Fruit fly (Drosophila melanogaster) whole organism, embryonic: ENCODE results near the gene AstC.

Source experiments
- Abd-B ChIP-seq: fragments of 200-800 bp; sonication (Bioruptor generic); optimal IDR thresholded peaks from 2 replicates; lab custom pipeline; 2018; ENCODE audit warnings: missing biosample characterization, mild to moderate bottlenecking, missing genetic modification characterization, moderate library complexity
- Blimp-1 ChIP-seq: fragments of 200-800 bp; sonication (Bioruptor generic); optimal IDR thresholded peaks from 3 replicates; lab custom pipeline; 2018; ENCODE audit warnings: missing biosample characterization, missing genetic modification characterization, mild to moderate bottlenecking, moderate library complexity, missing genetic modification reagents
- CG10209 ChIP-seq: fragments of 200-800 bp; sonication (Bioruptor generic); optimal IDR thresholded peaks from 3 replicates; lab custom pipeline; 2017; ENCODE audit warnings: missing biosample characterization, mild to moderate bottlenecking, missing genetic modification characterization, missing genetic modification reagents
- CG12155 ChIP-seq: fragments of 200-800 bp; sonication (Bioruptor generic); optimal IDR thresholded peaks from 3 replicates; lab custom pipeline; 2016; ENCODE audit warnings: missing biosample characterization, missing genetic modification characterization
- CG12299 ChIP-seq: fragments of 200-800 bp; sonication (Bioruptor generic); optimal IDR thresholded peaks from 2 replicates; lab custom pipeline; 2018; ENCODE audit warnings: missing biosample characterization, mild to moderate bottlenecking, missing genetic modification characterization
- CG12659 ChIP-seq: fragments of 200-800 bp; sonication (Bioruptor generic); optimal IDR thresholded peaks from 3 replicates; lab custom pipeline; 2017; ENCODE audit warnings: mild to moderate bottlenecking, missing biosample characterization, missing genetic modification reagents, missing genetic modification characterization
- CG14710 ChIP-seq: fragments of 200-800 bp; sonication (Bioruptor generic); optimal IDR thresholded peaks from 3 replicates; lab custom pipeline; 2019; ENCODE audit warnings: missing biosample characterization, mild to moderate bottlenecking, missing genetic modification characterization, moderate library complexity
- CG15479 ChIP-seq: fragments of 200-800 bp; sonication (Bioruptor generic); optimal IDR thresholded peaks from 3 replicates; lab custom pipeline; 2019; ENCODE audit warnings: missing biosample characterization, mild to moderate bottlenecking, missing genetic modification characterization, moderate library complexity
- CG15696 ChIP-seq: fragments of 200-800 bp; sonication (Bioruptor generic); optimal IDR thresholded peaks from 2 replicates; lab custom pipeline; 2019; ENCODE audit warnings: missing biosample characterization, mild to moderate bottlenecking, missing genetic modification characterization, moderate library complexity
- CG16815 ChIP-seq: fragments of 200-800 bp; sonication (Bioruptor generic); optimal IDR thresholded peaks from 3 replicates; lab custom pipeline; 2017; ENCODE audit warnings: missing biosample characterization, mild to moderate bottlenecking, missing genetic modification characterization
- CG18599 ChIP-seq: fragments of 200-800 bp; sonication (Bioruptor generic); optimal IDR thresholded peaks from 3 replicates; lab custom pipeline; 2017; ENCODE audit warnings: missing biosample characterization, missing genetic modification characterization, mild to moderate bottlenecking, moderate library complexity, missing genetic modification reagents
- CG18619 ChIP-seq: fragments of 200-800 bp; sonication (Bioruptor generic); optimal IDR thresholded peaks from 3 replicates; lab custom pipeline; 2017; ENCODE audit warnings: missing biosample characterization, mild to moderate bottlenecking, missing genetic modification characterization
- CG2120 ChIP-seq: fragments of 200-800 bp; sonication (Bioruptor generic); optimal IDR thresholded peaks from 3 replicates; lab custom pipeline; 2016; ENCODE audit warnings: missing biosample characterization, missing genetic modification characterization
- CG3281 ChIP-seq: fragments of 200-800 bp; sonication (Bioruptor generic); optimal IDR thresholded peaks from 3 replicates; lab custom pipeline; 2017; ENCODE audit warnings: missing biosample characterization, mild to moderate bottlenecking, missing genetic modification characterization
- CG34224 ChIP-seq: fragments of 200-800 bp; sonication (Bioruptor generic); IDR thresholded peaks from 3 replicates; pipeline ENCODE4 v1.3.6; 2022; ENCODE audit warnings: missing biosample characterization, missing genetic modification characterization; ENCODE audit not compliant: partially characterized antibody
- CG4424 ChIP-seq: fragments of 200-800 bp; sonication (Bioruptor generic); optimal IDR thresholded peaks from 3 replicates; lab custom pipeline; 2016; ENCODE audit warnings: missing biosample characterization, missing genetic modification characterization
- CG6254 ChIP-seq: fragments of 200-800 bp; sonication (Bioruptor generic); optimal IDR thresholded peaks from 3 replicates; lab custom pipeline; 2017; ENCODE audit warnings: mild to moderate bottlenecking, missing biosample characterization, missing genetic modification reagents, missing genetic modification characterization
- CG7357 ChIP-seq: fragments of 200-800 bp; sonication (Bioruptor generic); IDR thresholded peaks from 3 replicates; pipeline ENCODE4 v1.3.6; 2022; ENCODE audit warnings: missing biosample characterization, missing genetic modification characterization
- CG8478 ChIP-seq: fragments of >200 bp; optimal IDR thresholded peaks from 2 replicates; lab custom pipeline; 2018
- CG8765 ChIP-seq: fragments of 200-800 bp; sonication (Bioruptor generic); IDR thresholded peaks from 2 replicates; pipeline ENCODE4 v1.3.6; 2022; ENCODE audit warnings: missing biosample characterization, missing genetic modification characterization
- CG9215 ChIP-seq: fragments of 200-800 bp; sonication (Bioruptor generic); IDR thresholded peaks from 2 replicates; pipeline ENCODE4 v1.3.6; 2022; ENCODE audit warnings: missing biosample characterization, missing genetic modification characterization
- CG9727 ChIP-seq: fragments of 200-800 bp; sonication (Bioruptor generic); optimal IDR thresholded peaks from 3 replicates; lab custom pipeline; 2017; ENCODE audit warnings: missing biosample characterization, mild to moderate bottlenecking, missing genetic modification characterization
- D19A ChIP-seq: fragments of 200-800 bp; optimal IDR thresholded peaks from 3 replicates; lab custom pipeline; 2019; ENCODE audit warnings: missing biosample characterization, mild to moderate bottlenecking, missing genetic modification characterization, moderate library complexity
- Dref ChIP-seq: fragments of 200-800 bp; sonication (Bioruptor generic); IDR thresholded peaks from 2 replicates; pipeline ENCODE4 v1.3.6; 2022; ENCODE audit warnings: missing biosample characterization, missing genetic modification characterization
- H15 ChIP-seq: fragments of 200-800 bp; sonication (Bioruptor generic); IDR thresholded peaks from 3 replicates; pipeline ENCODE4 v1.3.6; 2022; ENCODE audit warnings: missing biosample characterization, missing genetic modification characterization
- Hsf ChIP-seq: fragments of 200-800 bp; sonication (Bioruptor generic); optimal IDR thresholded peaks from 3 replicates; lab custom pipeline; 2016; ENCODE audit warnings: missing biosample characterization, missing genetic modification characterization
- Jarid2 ChIP-seq: fragments of 200-800 bp; sonication (Bioruptor generic); optimal IDR thresholded peaks from 3 replicates; lab custom pipeline; 2017; ENCODE audit warnings: mild to moderate bottlenecking, missing biosample characterization, missing genetic modification reagents, missing genetic modification characterization
- Lhr ChIP-seq: fragments of 200-800 bp; sonication (Bioruptor generic); optimal IDR thresholded peaks from 3 replicates; lab custom pipeline; 2017; ENCODE audit warnings: mild to moderate bottlenecking, missing biosample characterization, missing genetic modification reagents, missing genetic modification characterization
- Lpt ChIP-seq: fragments of >200 bp; optimal IDR thresholded peaks from 2 replicates; lab custom pipeline; 2018; ENCODE audit warnings: missing biosample characterization, missing genetic modification characterization
- Neu2 ChIP-seq: fragments of 200-800 bp; sonication (Bioruptor generic); optimal IDR thresholded peaks from 3 replicates; lab custom pipeline; 2016; ENCODE audit warnings: missing biosample characterization, missing genetic modification characterization, borderline replicate concordance
- Poxn ChIP-seq: fragments of 200-800 bp; sonication (Bioruptor generic); IDR thresholded peaks from 2 replicates; pipeline ENCODE4 v1.3.6; 2022; ENCODE audit warnings: missing biosample characterization, missing genetic modification characterization
- Rx ChIP-seq: fragments of 200-800 bp; sonication (Bioruptor generic); IDR thresholded peaks from 2 replicates; pipeline ENCODE4 v1.3.6; 2022; ENCODE audit warnings: missing biosample characterization, missing genetic modification characterization
- Six4 ChIP-seq: fragments of 200-800 bp; sonication (Bioruptor generic); optimal IDR thresholded peaks from 2 replicates; lab custom pipeline; 2016; ENCODE audit warnings: missing biosample characterization, missing genetic modification characterization
- Spps ChIP-seq: fragments of 200-800 bp; sonication (Bioruptor generic); optimal IDR thresholded peaks from 2 replicates; lab custom pipeline; 2018; ENCODE audit warnings: missing biosample characterization, mild to moderate bottlenecking, missing genetic modification characterization
- chif ChIP-seq, 2 experiments: fragments of 200-800 bp; sonication (Bioruptor generic); optimal IDR thresholded peaks; 3 replicates each; lab custom pipeline; 2016; ENCODE audit warnings: missing biosample characterization in 2 of 2, missing genetic modification characterization in 2 of 2
- chn ChIP-seq: fragments of 200-800 bp; sonication (Bioruptor generic); optimal IDR thresholded peaks from 2 replicates; lab custom pipeline; 2016; ENCODE audit warnings: missing biosample characterization, missing genetic modification characterization
- dan ChIP-seq: fragments of 200-800 bp; sonication (Bioruptor generic); IDR thresholded peaks from 2 replicates; pipeline ENCODE4 v1.3.6; 2022; ENCODE audit warnings: missing biosample characterization, missing genetic modification characterization
- dati ChIP-seq: fragments of 200-800 bp; sonication (Bioruptor generic); IDR thresholded peaks from 2 replicates; pipeline ENCODE4 v1.3.6; 2022; ENCODE audit warnings: missing biosample characterization, missing genetic modification characterization
- ftz-f1 ChIP-seq: fragments of 200-800 bp; sonication (Bioruptor generic); optimal IDR thresholded peaks from 2 replicates; lab custom pipeline; 2016; ENCODE audit warnings: missing biosample characterization, missing genetic modification characterization
- lab ChIP-seq: fragments of 200-800 bp; sonication (Bioruptor generic); optimal IDR thresholded peaks from 3 replicates; lab custom pipeline; 2017; ENCODE audit warnings: missing biosample characterization, missing genetic modification characterization, mild to moderate bottlenecking, moderate library complexity, missing genetic modification reagents
- lbe ChIP-seq: fragments of 200-800 bp; sonication (Bioruptor generic); optimal IDR thresholded peaks from 2 replicates; lab custom pipeline; 2016; ENCODE audit warnings: missing biosample characterization, mild to moderate bottlenecking, missing genetic modification characterization
- lilli ChIP-seq: fragments of 200-800 bp; sonication (Bioruptor generic); optimal IDR thresholded peaks from 3 replicates; lab custom pipeline; 2016; ENCODE audit warnings: missing biosample characterization, missing genetic modification characterization
- lov ChIP-seq, 2 experiments: fragments of 200-800 bp in 1 of 2; fragments of >200 bp in 1 of 2; sonication (Bioruptor generic) in 1 of 2; IDR thresholded peaks in 1 of 2; optimal IDR thresholded peaks in 1 of 2; 2 replicates in 1 of 2; 3 replicates in 1 of 2; pipeline versions ENCODE4 v1.3.6 to Lab custom; 2017 to 2022; ENCODE audit warnings: missing biosample characterization in 1 of 2, missing genetic modification characterization in 1 of 2
- nau ChIP-seq: fragments of 200-800 bp; sonication (Bioruptor generic); optimal IDR thresholded peaks from 3 replicates; lab custom pipeline; 2017; ENCODE audit warnings: missing biosample characterization, mild to moderate bottlenecking, missing genetic modification characterization, missing genetic modification reagents
- nmo ChIP-seq: fragments of 200-800 bp; sonication (Bioruptor generic); optimal IDR thresholded peaks from 2 replicates; lab custom pipeline; 2018; ENCODE audit warnings: missing biosample characterization, mild to moderate bottlenecking, missing genetic modification characterization, moderate library complexity
- oc ChIP-seq: fragments of 200-800 bp; sonication (Bioruptor generic); optimal IDR thresholded peaks from 2 replicates; lab custom pipeline; 2018; ENCODE audit warnings: missing biosample characterization, mild to moderate bottlenecking, missing genetic modification characterization, moderate library complexity
- ranshi ChIP-seq: fragments of 200-800 bp; sonication (Bioruptor generic); IDR thresholded peaks from 2 replicates; pipeline ENCODE4 v1.3.6; 2022; ENCODE audit warnings: missing biosample characterization, missing genetic modification characterization
- sima ChIP-seq: fragments of 200-800 bp; sonication (Bioruptor generic); optimal IDR thresholded peaks from 2 replicates; lab custom pipeline; 2016; ENCODE audit warnings: missing biosample characterization, missing genetic modification characterization
- tup ChIP-seq: fragments of 200-800 bp; sonication (Bioruptor generic); optimal IDR thresholded peaks from 2 replicates; lab custom pipeline; 2016; ENCODE audit warnings: missing biosample characterization, mild to moderate bottlenecking, missing genetic modification characterization, moderate library complexity
- zfh2 ChIP-seq: fragments of 200-800 bp; sonication (Bioruptor generic); optimal IDR thresholded peaks from 2 replicates; lab custom pipeline; 2016; ENCODE audit warnings: missing biosample characterization, missing genetic modification characterization

The AstC gene

DNA sequence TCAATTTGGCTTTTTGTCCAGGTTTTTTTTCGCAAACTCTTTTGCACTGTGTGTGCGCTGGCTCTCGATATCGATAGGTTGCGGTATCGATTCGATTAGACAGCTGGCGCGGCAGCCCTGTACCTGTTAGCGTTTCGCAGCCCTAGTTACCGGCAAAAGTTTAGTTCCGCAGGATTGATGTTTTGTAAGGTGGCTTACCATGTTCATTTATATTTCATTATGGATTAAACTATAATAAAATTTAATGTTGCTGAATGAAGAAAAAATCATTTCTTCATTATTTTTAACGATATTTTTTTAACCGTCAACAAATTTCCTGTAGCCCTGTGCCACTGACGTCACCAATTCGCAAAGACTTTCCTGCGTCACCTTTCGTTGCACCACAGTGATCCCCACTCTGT lies 25.4 kb upstream of the AstC start, which contains the start of gene Reps (continued):
- peak; percentile 99 for TF ChIP-seq CG16815
- TF ChIP-seq Jarid2, result peak; percentile 90
- peak; percentile 98 for TF ChIP-seq zfh2 (GFP tag; lab: Kevin White, UChicago)
- TF ChIP-seq CG9215 (GFP tag; lab: Robert Waterston, UW), result peak; percentile 98
- peak; percentile 97 for TF ChIP-seq Blimp-1
- TF ChIP-seq Neu2 (GFP tag; lab: Kevin White, UChicago), result peak; percentile 89
- TF ChIP-seq lilli (GFP tag; lab: Kevin White, UChicago), result peak; percentile 99
- no peak for TF ChIP-seq CG8478 (lab: Kevin White, UChicago)
- peak; percentile 99 for TF ChIP-seq chn (GFP tag; lab: Kevin White, UChicago)
- TF ChIP-seq chif (GFP tag; optimal IDR thresholded peaks at IDR 0.05; lab: Kevin White, UChicago), result peak; percentile 98 to 99
- peak; percentile 99 for TF ChIP-seq ranshi
- peak; percentile 99 for TF ChIP-seq CG9727 (GFP tag; lab: Kevin White, UChicago)
- peak; percentile 99 for TF ChIP-seq CG12659 (GFP tag; lab: Kevin White, UChicago)
- peak; percentile 97 for TF ChIP-seq CG18619 (GFP tag; lab: Kevin White, UChicago)
- peak; percentile 96 for TF ChIP-seq Lhr (GFP tag; lab: Kevin White, UChicago)
- TF ChIP-seq dan (GFP tag; lab: Robert Waterston, UW), result peak; percentile 98
- no peak for TF ChIP-seq Lpt (GFP tag; lab: Kevin White, UChicago)
- TF ChIP-seq Abd-B (GFP tag; lab: Kevin White, UChicago), result peak; percentile 99
- TF ChIP-seq nau (GFP tag; lab: Kevin White, UChicago), result no peak
- peak; percentile 97 for TF ChIP-seq CG12299
- peak; percentile 98 for TF ChIP-seq CG14710 (tag; lab: Kevin White, UChicago)
- peak; percentile 98 for TF ChIP-seq CG18599 (GFP tag; lab: Kevin White, UChicago)
- TF ChIP-seq nmo (GFP tag; lab: Kevin White, UChicago), result peak; percentile 100
- TF ChIP-seq H15, result peak; percentile 99
- TF ChIP-seq dati, result peak; percentile 97
- peak; percentile 98 for TF ChIP-seq Spps (tag; lab: Kevin White, UChicago)
- peak; percentile 99 for TF ChIP-seq Hsf
- peak; percentile 90 for TF ChIP-seq Dref
- peak; percentile 97 for TF ChIP-seq oc
- peak; percentile 99 for TF ChIP-seq CG15696
- peak; percentile 91 for TF ChIP-seq sima
- TF ChIP-seq CG15479 (GFP tag; lab: Kevin White, UChicago), result peak; percentile 78
- TF ChIP-seq CG8765 (GFP tag; lab: Robert Waterston, UW), result peak; percentile 99
- peak; percentile 98 for TF ChIP-seq Rx
- TF ChIP-seq CG3281, result peak; percentile 99
- peak; percentile 99 for TF ChIP-seq CG10209 (GFP tag; lab: Kevin White, UChicago)
- TF ChIP-seq lov (optimal IDR thresholded peaks at IDR 0.05; lab: Kevin White, UChicago), result no peak
- peak; percentile 98 for TF ChIP-seq lov (GFP tag; IDR thresholded peaks at IDR 0.05; lab: Robert Waterston, UW)
- TF ChIP-seq Poxn (GFP tag; lab: Robert Waterston, UW), result peak; percentile 95
- peak; percentile 98 for TF ChIP-seq CG12155 (GFP tag; lab: Kevin White, UChicago)
- TF ChIP-seq tup (GFP tag; lab: Kevin White, UChicago), result peak; percentile 97
- peak; percentile 96 for TF ChIP-seq CG7357 (GFP tag; lab: Robert Waterston, UW)
- TF ChIP-seq lbe (GFP tag; lab: Kevin White, UChicago), result peak; percentile 96
- peak; percentile 84 for TF ChIP-seq ftz-f1 (GFP tag; lab: Kevin White, UChicago)
- TF ChIP-seq CG34224 (GFP tag; lab: Robert Waterston, UW), result peak; percentile 65
- peak; percentile 96 for TF ChIP-seq CG6254 (GFP tag; lab: Kevin White, UChicago)
- peak; percentile 99 for TF ChIP-seq CG2120 (GFP tag; lab: Kevin White, UChicago)
- TF ChIP-seq D19A (tag; lab: Kevin White, UChicago), result peak; percentile 94
- TF ChIP-seq lab (GFP tag; lab: Kevin White, UChicago), result peak; percentile 99
- peak; percentile 98 for TF ChIP-seq Six4 (GFP tag; lab: Kevin White, UChicago)
- peak; percentile 99 for TF ChIP-seq CG4424 (GFP tag; lab: Kevin White, UChicago)
